Worm (Caenorhabditis elegans): Measurements from ENCODE around the gene cyp-33E3.
A peak's percentile ranks its signal among the peaks of the same experiment; 100 is the strongest.

cyp-33E3 gene

ce11 chrIV:8620102-8620733, 5.4 kb downstream of the cyp-33E3 start, which contains the start of gene lin-49 (continued):
- TF ChIP-seq lsy-2 (tag; optimal IDR thresholded peaks at IDR 0.05), result peak; percentile 43 to 82
- TF ChIP-seq nhr-28 (tag; optimal IDR thresholded peaks at IDR 0.05), result peak; percentile 84
- TF ChIP-seq cey-2 (tag; optimal IDR thresholded peaks at IDR 0.05; ENCODE audit: borderline replicate concordance, insufficient read depth), result no peak
- TF ChIP-seq nhr-48 (tag; optimal IDR thresholded peaks at IDR 0.05), result peak; percentile 12
- peak; percentile 62 for TF ChIP-seq nhr-77 (tag; optimal IDR thresholded peaks at IDR 0.05)
- TF ChIP-seq pqm-1 (tag; optimal IDR thresholded peaks at IDR 0.05), result no peak
- peak; percentile 76 for TF ChIP-seq nhr-6 (tag; optimal IDR thresholded peaks at IDR 0.05)
- 0 out of 2 replicates have a peak, but pooled peaks have one; percentile 42 for TF ChIP-seq ctbp-1 (GFP tag; IDR thresholded peaks at IDR 0.05)
- TF ChIP-seq daf-19 (GFP tag; conservative IDR thresholded peaks at IDR 0.05), result no peak
- TF ChIP-seq dve-1 (tag; optimal IDR thresholded peaks at IDR 0.05; ENCODE audit: insufficient read depth), result peak; percentile 87
- peak; percentile 81 for TF ChIP-seq hmg-1.1 (GFP tag; IDR thresholded peaks at IDR 0.05)
- TF ChIP-seq unc-62 (GFP tag; optimal IDR thresholded peaks at IDR 0.05 in 1 of 2), result peak in 1 of 2 experiments; percentile 10
- TF ChIP-seq unc-62 (tag; optimal IDR thresholded peaks at IDR 0.05), result no peak
- TF ChIP-seq daf-16 (GFP tag; optimal IDR thresholded peaks at IDR 0.05), result peak in 1 of 2 experiments; percentile 79
- TF ChIP-seq daf-16 (tag; optimal IDR thresholded peaks at IDR 0.05), result peak; percentile 80
- TF ChIP-seq nhr-42 (GFP tag; IDR thresholded peaks at IDR 0.05), result no peak
- TF ChIP-seq arid-1 (GFP tag; conservative IDR thresholded peaks at IDR 0.05), result 0 out of 2 replicates have a peak, but pooled peaks have one; percentile 11
- no peak for TF ChIP-seq ceh-28 (tag; optimal IDR thresholded peaks at IDR 0.05)
- peak; percentile 40 for TF ChIP-seq dpl-1 (GFP tag; optimal IDR thresholded peaks at IDR 0.05)
- TF ChIP-seq zip-11 (GFP tag; IDR thresholded peaks at IDR 0.05), result no peak
- TF ChIP-seq fkh-10 (GFP tag; optimal IDR thresholded peaks at IDR 0.05), result peak; percentile 1
- no peak for TF ChIP-seq ces-1 (GFP tag; optimal IDR thresholded peaks at IDR 0.05)
- TF ChIP-seq hif-1 (tag; optimal IDR thresholded peaks at IDR 0.05), result peak in 1 of 2 experiments; percentile 38
- peak; percentile 97 for TF ChIP-seq hlh-30 (tag; optimal IDR thresholded peaks at IDR 0.05; ENCODE audit: insufficient read depth)
- TF ChIP-seq lin-13 (GFP tag; optimal IDR thresholded peaks at IDR 0.05), result peak; percentile 47
- peak; percentile 9 to 83 for TF ChIP-seq mdl-1 (tag; optimal IDR thresholded peaks at IDR 0.05)
- no peak for TF ChIP-seq Y75B8A.6 (GFP tag; IDR thresholded peaks at IDR 0.05)
- TF ChIP-seq rbr-2 (tag; optimal IDR thresholded peaks at IDR 0.05), result peak; percentile 56
- no peak for TF ChIP-seq set-16 (GFP tag; IDR thresholded peaks at IDR 0.05)
- no peak for TF ChIP-seq unc-130 (GFP tag; optimal IDR thresholded peaks at IDR 0.05)

- TF ChIP-seq F10B5.3 (tag; optimal IDR thresholded peaks at IDR 0.05) (no peak), sdz-12 (GFP tag; optimal IDR thresholded peaks at IDR 0.05) (no peak), daf-16 (GFP tag; optimal IDR thresholded peaks at IDR 0.05) (no peak), daf-16 (tag; optimal IDR thresholded peaks at IDR 0.05) (no peak), lir-3 (tag; optimal IDR thresholded peaks at IDR 0.05) (no peak), zag-1 (tag; optimal IDR thresholded peaks at IDR 0.05) (no peak), cey-2 (tag; optimal IDR thresholded peaks at IDR 0.05; ENCODE audit: borderline replicate concordance, insufficient read depth) (no peak), daf-8 (GFP tag; IDR thresholded peaks at IDR 0.05) (no peak), nhr-6 (tag; optimal IDR thresholded peaks at IDR 0.05) (no peak), T26A8.4 (GFP tag; IDR thresholded peaks at IDR 0.05) (no peak), lin-38 (GFP tag; IDR thresholded peaks at IDR 0.05) (no peak), nhr-102 (tag; optimal IDR thresholded peaks at IDR 0.05) (no peak), Y48G9A.11 (GFP tag; IDR thresholded peaks at IDR 0.05) (no peak), unc-130 (GFP tag; optimal IDR thresholded peaks at IDR 0.05) (no peak), dmd-9 (GFP tag; IDR thresholded peaks at IDR 0.05) (no peak)
Observed at ce11 chrIV:8625730-8626129, 10.9 kb downstream of the cyp-33E3 start.

All from whole organism, L4 larva.